Fruit fly (Drosophila melanogaster): Measurements from ENCODE around the gene CG2794.

dm6 chr2L:523165-523835 lies 40.7 kb upstream of the CG2794 start:
- TF ChIP-seq psq (optimal IDR thresholded peaks at IDR 0.05): no peak
- no peak for TF ChIP-seq ttk (optimal IDR thresholded peaks at IDR 0.05)
- TF ChIP-seq Myc (optimal IDR thresholded peaks at IDR 0.05): no peak
- TF ChIP-seq Sin3A (optimal IDR thresholded peaks at IDR 0.05): no peak
- no peak for TF ChIP-seq insv (optimal IDR thresholded peaks at IDR 0.05)
- TF ChIP-seq h (optimal IDR thresholded peaks at IDR 0.05): no peak

All from Kc167 (cell line).